Fruit fly (Drosophila melanogaster) whole organism, embryonic: Measurements from ENCODE around the gene Gr63a.

Experiments
- Bgb ChIP-seq: fragments of 200-800 bp; sonication (Bioruptor generic); IDR thresholded peaks from 2 replicates; pipeline ENCODE4 v1.3.6; 2022; ENCODE audit warnings: missing biosample characterization, missing genetic modification characterization; ENCODE audit not compliant: partially characterized antibody
- CG10267 ChIP-seq: fragments of 200-800 bp; sonication (Bioruptor generic); optimal IDR thresholded peaks from 2 replicates; lab custom pipeline; 2018; ENCODE audit warnings: missing biosample characterization, mild to moderate bottlenecking, missing genetic modification characterization, moderate library complexity
- CG10654 ChIP-seq: fragments of 200-800 bp; sonication (Bioruptor generic); optimal IDR thresholded peaks from 2 replicates; lab custom pipeline; 2016; ENCODE audit warnings: missing biosample characterization, missing genetic modification characterization
- CG12659 ChIP-seq: fragments of 200-800 bp; sonication (Bioruptor generic); optimal IDR thresholded peaks from 3 replicates; lab custom pipeline; 2017; ENCODE audit warnings: mild to moderate bottlenecking, missing biosample characterization, missing genetic modification reagents, missing genetic modification characterization
- CG12744 ChIP-seq: fragments of 200-800 bp; sonication (Bioruptor generic); optimal IDR thresholded peaks from 2 replicates; lab custom pipeline; 2016; ENCODE audit warnings: missing biosample characterization, missing genetic modification characterization
- CG1603 ChIP-seq: fragments of 200-800 bp; sonication (Bioruptor generic); optimal IDR thresholded peaks from 2 replicates; lab custom pipeline; 2019; ENCODE audit warnings: missing biosample characterization, mild to moderate bottlenecking, missing genetic modification characterization, moderate library complexity
- CG17912 ChIP-seq: fragments of 200-800 bp; sonication (Bioruptor generic); optimal IDR thresholded peaks from 2 replicates; lab custom pipeline; 2018; ENCODE audit warnings: missing biosample characterization, mild to moderate bottlenecking, missing genetic modification characterization
- CG1832 ChIP-seq: fragments of 200-800 bp; sonication (Bioruptor generic); optimal IDR thresholded peaks from 2 replicates; lab custom pipeline; 2017; ENCODE audit warnings: missing biosample characterization, mild to moderate bottlenecking, missing genetic modification characterization, inconsistent platforms
- CG2116 ChIP-seq: fragments of 200-800 bp; sonication (Bioruptor generic); optimal IDR thresholded peaks from 3 replicates; lab custom pipeline; 2018; ENCODE audit warnings: missing biosample characterization, mild to moderate bottlenecking, missing genetic modification characterization
- CG33213 ChIP-seq: fragments of 200-800 bp; sonication (Bioruptor generic); optimal IDR thresholded peaks from 3 replicates; lab custom pipeline; 2016; ENCODE audit warnings: missing biosample characterization, missing genetic modification characterization
- CG34224 ChIP-seq: fragments of 200-800 bp; sonication (Bioruptor generic); IDR thresholded peaks from 3 replicates; pipeline ENCODE4 v1.3.6; 2022; ENCODE audit warnings: missing biosample characterization, missing genetic modification characterization; ENCODE audit not compliant: partially characterized antibody
- CG34422 ChIP-seq: fragments of 200-800 bp; sonication (Bioruptor generic); IDR thresholded peaks from 3 replicates; pipeline ENCODE4 v1.3.6; 2022; ENCODE audit warnings: missing biosample characterization, missing genetic modification characterization
- CG3847 ChIP-seq: fragments of 200-800 bp; sonication (Bioruptor generic); IDR thresholded peaks from 2 replicates; pipeline ENCODE4 v1.3.6; 2022; ENCODE audit warnings: missing biosample characterization, missing genetic modification characterization
- CG43689 ChIP-seq: fragments of 200-800 bp; sonication (Bioruptor generic); IDR thresholded peaks from 2 replicates; pipeline ENCODE4 v1.3.6; 2022; ENCODE audit warnings: missing biosample characterization, missing genetic modification characterization
- CG4424 ChIP-seq: fragments of 200-800 bp; sonication (Bioruptor generic); optimal IDR thresholded peaks from 3 replicates; lab custom pipeline; 2016; ENCODE audit warnings: missing biosample characterization, missing genetic modification characterization
- CG4707 ChIP-seq: fragments of 200-800 bp; sonication (Bioruptor generic); optimal IDR thresholded peaks from 2 replicates; lab custom pipeline; 2018; ENCODE audit warnings: missing biosample characterization, mild to moderate bottlenecking, missing genetic modification characterization, moderate library complexity
- CG7556 ChIP-seq: fragments of 200-800 bp; sonication (Bioruptor generic); optimal IDR thresholded peaks from 2 replicates; lab custom pipeline; 2017; ENCODE audit warnings: missing biosample characterization, mild to moderate bottlenecking, missing genetic modification characterization
- CG9215 ChIP-seq: fragments of 200-800 bp; sonication (Bioruptor generic); IDR thresholded peaks from 2 replicates; pipeline ENCODE4 v1.3.6; 2022; ENCODE audit warnings: missing biosample characterization, missing genetic modification characterization
- CG9609 ChIP-seq: fragments of 200-800 bp; sonication (Bioruptor generic); optimal IDR thresholded peaks from 3 replicates; lab custom pipeline; 2016; ENCODE audit warnings: missing biosample characterization, missing genetic modification characterization
- CG9797 ChIP-seq: fragments of 200-800 bp; sonication (Bioruptor generic); optimal IDR thresholded peaks from 3 replicates; lab custom pipeline; 2018; ENCODE audit warnings: missing biosample characterization, mild to moderate bottlenecking, missing genetic modification characterization
- D ChIP-seq, 2 experiments: fragments of 200-800 bp in 1 of 2; fragments of >200 bp in 1 of 2; sonication (Bioruptor generic) in 1 of 2; optimal IDR thresholded peaks; 2 replicates in 1 of 2; 3 replicates in 1 of 2; lab custom pipeline; 2017; ENCODE audit warnings: mild to moderate bottlenecking in 1 of 2, missing biosample characterization in 1 of 2, missing genetic modification characterization in 1 of 2, missing genetic modification reagents in 1 of 2
- Dek ChIP-seq: fragments of 200-800 bp; sonication (Bioruptor generic); optimal IDR thresholded peaks from 3 replicates; lab custom pipeline; 2019; ENCODE audit warnings: missing biosample characterization, mild to moderate bottlenecking, missing genetic modification characterization, moderate library complexity
- Dp ChIP-seq: fragments of 200-800 bp; sonication (Bioruptor generic); optimal IDR thresholded peaks from 2 replicates; lab custom pipeline; 2018; ENCODE audit warnings: missing biosample characterization, mild to moderate bottlenecking, missing genetic modification characterization, moderate library complexity
- E2f2 ChIP-seq: fragments of 200-800 bp; sonication (Bioruptor generic); IDR thresholded peaks from 2 replicates; pipeline ENCODE4 v1.3.6; 2022; ENCODE audit warnings: missing biosample characterization, missing genetic modification characterization
- Fer2 ChIP-seq: fragments of 200-800 bp; sonication (Bioruptor generic); optimal IDR thresholded peaks from 2 replicates; lab custom pipeline; 2018; ENCODE audit warnings: missing biosample characterization, mild to moderate bottlenecking, missing genetic modification characterization, moderate library complexity
- HmgD ChIP-seq: fragments of 200-800 bp; sonication (Bioruptor generic); optimal IDR thresholded peaks from 3 replicates; lab custom pipeline; 2016; ENCODE audit warnings: missing biosample characterization, missing genetic modification characterization
- Hr51 ChIP-seq, 2 experiments: fragments of 200-800 bp; sonication (Bioruptor generic); optimal IDR thresholded peaks; 2 replicates in 1 of 2; 3 replicates in 1 of 2; lab custom pipeline; 2016 to 2018; ENCODE audit warnings: missing biosample characterization in 2 of 2, missing genetic modification characterization in 2 of 2, mild to moderate bottlenecking in 1 of 2, moderate library complexity in 1 of 2
- Lhr ChIP-seq: fragments of 200-800 bp; sonication (Bioruptor generic); optimal IDR thresholded peaks from 3 replicates; lab custom pipeline; 2017; ENCODE audit warnings: mild to moderate bottlenecking, missing biosample characterization, missing genetic modification reagents, missing genetic modification characterization
- MBD-R2 ChIP-seq: fragments of 200-800 bp; sonication (Bioruptor generic); IDR thresholded peaks from 2 replicates; pipeline ENCODE4 v1.3.6; 2022; ENCODE audit warnings: missing biosample characterization, missing genetic modification characterization
- Opbp ChIP-seq: fragments of 200-800 bp; sonication (Bioruptor generic); IDR thresholded peaks from 3 replicates; pipeline ENCODE4 v1.3.6; 2022; ENCODE audit warnings: missing biosample characterization, missing genetic modification characterization; ENCODE audit not compliant: partially characterized antibody
- Sin3A ChIP-seq: fragments of >200 bp; optimal IDR thresholded peaks from 2 replicates; lab custom pipeline; 2018
- Sry-δ ChIP-seq: fragments of 200-800 bp; sonication (Bioruptor generic); optimal IDR thresholded peaks from 2 replicates; lab custom pipeline; 2016; ENCODE audit warnings: missing biosample characterization, missing genetic modification characterization
- YL-1 ChIP-seq: fragments of 200-800 bp; sonication (Bioruptor generic); optimal IDR thresholded peaks from 3 replicates; lab custom pipeline; 2017; ENCODE audit warnings: missing biosample characterization, mild to moderate bottlenecking, missing genetic modification characterization
- cad ChIP-seq: fragments of >200 bp; optimal IDR thresholded peaks from 2 replicates; lab custom pipeline; 2017; ENCODE audit warnings: missing biosample characterization, missing genetic modification characterization
- chinmo ChIP-seq: fragments of 200-800 bp; sonication (Bioruptor generic); IDR thresholded peaks from 4 replicates; pipeline ENCODE4 v1.3.6; 2022; ENCODE audit warnings: missing biosample characterization, missing genetic modification characterization; ENCODE audit not compliant: partially characterized antibody
- exex ChIP-seq: fragments of 200-800 bp; sonication (Bioruptor generic); optimal IDR thresholded peaks from 4 replicates; lab custom pipeline; 2018; ENCODE audit warnings: missing biosample characterization, mild to moderate bottlenecking, missing genetic modification characterization, moderate library complexity
- fru ChIP-seq: fragments of >200 bp; optimal IDR thresholded peaks from 2 replicates; lab custom pipeline; 2017
- knrl ChIP-seq: fragments of 200-800 bp; sonication (Bioruptor generic); IDR thresholded peaks from 3 replicates; pipeline ENCODE4 v1.3.6; 2022; ENCODE audit warnings: missing biosample characterization, missing genetic modification characterization; ENCODE audit not compliant: partially characterized antibody
- peb ChIP-seq: fragments of 200-800 bp; sonication (Bioruptor generic); IDR thresholded peaks from 2 replicates; pipeline ENCODE4 v1.3.6; 2022; ENCODE audit warnings: missing biosample characterization, missing genetic modification characterization
- phol ChIP-seq: fragments of 200-800 bp; sonication (Bioruptor generic); optimal IDR thresholded peaks from 3 replicates; lab custom pipeline; 2018; ENCODE audit warnings: missing biosample characterization, mild to moderate bottlenecking, missing genetic modification characterization, moderate library complexity
- pzg ChIP-seq: fragments of 200-800 bp; sonication (Bioruptor generic); optimal IDR thresholded peaks from 3 replicates; lab custom pipeline; 2018; ENCODE audit warnings: missing biosample characterization, mild to moderate bottlenecking, missing genetic modification characterization, moderate library complexity
- ro ChIP-seq: fragments of 200-800 bp; sonication (Bioruptor generic); IDR thresholded peaks from 2 replicates; pipeline ENCODE4 v1.3.6; 2022; ENCODE audit warnings: missing biosample characterization, missing genetic modification characterization
- row ChIP-seq: fragments of 200-800 bp; sonication (Bioruptor generic); IDR thresholded peaks from 3 replicates; pipeline ENCODE4 v1.3.6; 2022; ENCODE audit warnings: missing biosample characterization, missing genetic modification characterization
- slp2 ChIP-seq: fragments of 200-800 bp; sonication (Bioruptor generic); optimal IDR thresholded peaks from 2 replicates; lab custom pipeline; 2016; ENCODE audit warnings: missing biosample characterization, missing genetic modification characterization
- stc ChIP-seq: fragments of 200-800 bp; sonication (Bioruptor generic); IDR thresholded peaks from 2 replicates; pipeline ENCODE4 v1.3.6; 2022; ENCODE audit warnings: missing biosample characterization, missing genetic modification characterization
- stwl ChIP-seq: fragments of 200-800 bp; sonication (Bioruptor generic); optimal IDR thresholded peaks from 3 replicates; lab custom pipeline; 2018; ENCODE audit warnings: missing biosample characterization, mild to moderate bottlenecking, missing genetic modification characterization, moderate library complexity
- sug ChIP-seq: fragments of 200-800 bp; optimal IDR thresholded peaks from 2 replicates; lab custom pipeline; 2019; ENCODE audit warnings: missing biosample characterization, mild to moderate bottlenecking, missing genetic modification characterization, moderate library complexity
- tna ChIP-seq: fragments of 200-800 bp; sonication (Bioruptor generic); IDR thresholded peaks from 2 replicates; pipeline ENCODE4 v1.3.6; 2022; ENCODE audit warnings: missing biosample characterization, missing genetic modification characterization; ENCODE audit not compliant: partially characterized antibody
- vfl ChIP-seq: fragments of 200-800 bp; sonication (Bioruptor generic); optimal IDR thresholded peaks from 2 replicates; lab custom pipeline; 2016; ENCODE audit warnings: missing biosample characterization, missing genetic modification characterization
- wek ChIP-seq: fragments of 200-800 bp; sonication (Bioruptor generic); optimal IDR thresholded peaks from 3 replicates; lab custom pipeline; 2018; ENCODE audit warnings: missing biosample characterization, mild to moderate bottlenecking, missing genetic modification characterization, moderate library complexity

Gene Gr63a

dm6 chr3L:3905111-3905510 is 8.7 kb upstream of the Gr63a start, which contains the start of gene ida (continued):
- TF ChIP-seq tna (GFP tag; lab: Robert Waterston, UW), result peak; percentile 23; the same call in 1 of the 2 replicates
- TF ChIP-seq CG34422 (GFP tag; lab: Robert Waterston, UW), result peak; percentile 81; the same call in 2 of the 3 replicates
- TF ChIP-seq CG3847 (GFP tag; lab: Robert Waterston, UW), result peak; percentile 90
- 0 out of 4 replicates have a peak, but pooled peaks have one; percentile 59 for TF ChIP-seq chinmo (GFP tag; lab: Robert Waterston, UW)
- peak; percentile 39; the same call in 1 of the 2 replicates for TF ChIP-seq Bgb (GFP tag; lab: Robert Waterston, UW)
- TF ChIP-seq CG9797 (GFP tag; lab: Kevin White, UChicago), result peak; percentile 40
- TF ChIP-seq MBD-R2 (GFP tag; lab: Robert Waterston, UW), result peak; percentile 91
- no peak for TF ChIP-seq CG43689 (GFP tag; lab: Robert Waterston, UW)
- peak; percentile 7 for TF ChIP-seq Lhr (GFP tag; lab: Kevin White, UChicago)
- no peak for TF ChIP-seq fru
- no peak for TF ChIP-seq cad (GFP tag; lab: Kevin White, UChicago)
- TF ChIP-seq Fer2, result no peak
- no peak for TF ChIP-seq CG4424 (GFP tag; lab: Kevin White, UChicago)
- no peak for TF ChIP-seq Dek (tag; lab: Kevin White, UChicago)
- peak; percentile 44 for TF ChIP-seq CG12659 (GFP tag; lab: Kevin White, UChicago)
- TF ChIP-seq CG2116, result peak; percentile 31
- peak; percentile 60 for TF ChIP-seq wek
- peak; percentile 46 for TF ChIP-seq YL-1 (GFP tag; lab: Kevin White, UChicago)
- peak; percentile 99 for TF ChIP-seq E2f2 (GFP tag; lab: Robert Waterston, UW)
- TF ChIP-seq CG1603 (tag; lab: Kevin White, UChicago), result peak; percentile 74
- peak; percentile 100 for TF ChIP-seq Opbp (GFP tag; lab: Robert Waterston, UW)
- TF ChIP-seq Hr51 (GFP tag; optimal IDR thresholded peaks at IDR 0.05; lab: Kevin White, UChicago), result no peak
- TF ChIP-seq row (GFP tag; lab: Robert Waterston, UW), result peak; percentile 12; the same call in 1 of the 3 replicates
- no peak for TF ChIP-seq D (optimal IDR thresholded peaks at IDR 0.05; lab: Kevin White, UChicago)
- no peak for TF ChIP-seq D (GFP tag; optimal IDR thresholded peaks at IDR 0.05; lab: Kevin White, UChicago)
- TF ChIP-seq Sin3A (lab: Kevin White, UChicago), result peak; percentile 48
- TF ChIP-seq CG17912 (GFP tag; lab: Kevin White, UChicago), result peak; percentile 1
- peak; percentile 19 for TF ChIP-seq exex (tag; lab: Kevin White, UChicago)
- no peak for TF ChIP-seq ro
- TF ChIP-seq CG9609, result no peak
- TF ChIP-seq knrl (GFP tag; lab: Robert Waterston, UW), result no peak
- peak; percentile 19 for TF ChIP-seq HmgD (GFP tag; lab: Kevin White, UChicago)
- no peak for TF ChIP-seq vfl
- peak; percentile 99 for TF ChIP-seq Dp
- no peak for TF ChIP-seq CG33213
- TF ChIP-seq CG34224 (GFP tag; lab: Robert Waterston, UW), result peak; percentile 26; the same call in 1 of the 3 replicates
- no peak for TF ChIP-seq CG10654 (GFP tag; lab: Kevin White, UChicago)
- peak; percentile 44 for TF ChIP-seq sug (tag; lab: Kevin White, UChicago)
- no peak for TF ChIP-seq stc
- TF ChIP-seq phol (tag; lab: Kevin White, UChicago), result peak; percentile 31
- TF ChIP-seq CG4707, result no peak
- peak; percentile 88 for TF ChIP-seq pzg (GFP tag; lab: Kevin White, UChicago)
- TF ChIP-seq Sry-δ, result peak; percentile 35
- no peak for TF ChIP-seq CG7556
- TF ChIP-seq CG12744 (GFP tag; lab: Kevin White, UChicago), result no peak
- TF ChIP-seq slp2 (GFP tag; lab: Kevin White, UChicago), result no peak
- no peak for TF ChIP-seq CG1832
- no peak for TF ChIP-seq CG9215
- peak; percentile 14 for TF ChIP-seq CG10267 (tag; lab: Kevin White, UChicago)
- TF ChIP-seq stwl (tag; lab: Kevin White, UChicago), result peak; percentile 36
- no peak for TF ChIP-seq peb (GFP tag; lab: Robert Waterston, UW)
